Worm (Caenorhabditis elegans) whole organism, L2 larva: Measurements from ENCODE around the gene trd-1.

Experiments used
- C34F6.9 ChIP-seq: fragments of 150-350 bp; optimal IDR thresholded peaks from 2 replicates; lab custom pipeline; 2014; ENCODE audit warnings: missing biosample characterization, missing genetic modification characterization
- F13H6.1 ChIP-seq: sonication (generic microtip); optimal IDR thresholded peaks from 2 replicates; lab custom pipeline; 2016; ENCODE audit warnings: missing genetic modification characterization, missing compliant biosample characterization
- Y55F3AM.14 ChIP-seq: fragments of 200-800 bp; sonication (Bioruptor generic); optimal IDR thresholded peaks from 2 replicates; lab custom pipeline; 2018; ENCODE audit warnings: mild to moderate bottlenecking, missing genetic modification characterization, missing compliant biosample characterization
- ZK546.5 ChIP-seq: sonication (generic microtip); optimal IDR thresholded peaks from 2 replicates; lab custom pipeline; 2017; ENCODE audit warnings: missing biosample characterization, missing genetic modification characterization
- aly-2 ChIP-seq: fragments of 150-350 bp; optimal IDR thresholded peaks from 2 replicates; lab custom pipeline; 2014; ENCODE audit warnings: missing biosample characterization, missing genetic modification characterization
- ama-1 ChIP-seq: fragments of 150-350 bp; optimal IDR thresholded peaks from 2 replicates; lab custom pipeline; 2018; ENCODE audit warnings: inconsistent platforms
- ceh-16 ChIP-seq: fragments of 150-350 bp; optimal IDR thresholded peaks from 2 replicates; lab custom pipeline; 2014; ENCODE audit warnings: missing biosample characterization, missing genetic modification characterization
- crh-2 ChIP-seq: sonication (generic microtip); optimal IDR thresholded peaks from 2 replicates; lab custom pipeline; 2017; ENCODE audit warnings: missing biosample characterization, missing genetic modification characterization
- dmd-4 ChIP-seq: sonication (generic microtip); optimal IDR thresholded peaks from 2 replicates; lab custom pipeline; 2017; ENCODE audit warnings: missing biosample characterization, missing genetic modification characterization
- elt-3 ChIP-seq: sonication (generic microtip); optimal IDR thresholded peaks from 2 replicates; lab custom pipeline; 2017; ENCODE audit warnings: missing biosample characterization, missing genetic modification characterization
- fos-1 ChIP-seq: fragments of 150-350 bp; optimal IDR thresholded peaks from 2 replicates; lab custom pipeline; 2014; ENCODE audit warnings: missing biosample characterization, missing genetic modification characterization
- gmeb-1 ChIP-seq: fragments of 150-350 bp; optimal IDR thresholded peaks from 2 replicates; lab custom pipeline; 2014; ENCODE audit warnings: missing biosample characterization, missing genetic modification characterization
- lin-11 ChIP-seq: fragments of 150-350 bp; sonication (generic microtip); optimal IDR thresholded peaks from 2 replicates; lab custom pipeline; 2014; ENCODE audit warnings: missing biosample characterization, missing genetic modification characterization, inconsistent platforms, mixed read lengths
- lin-13 ChIP-seq: fragments of 150-350 bp; optimal IDR thresholded peaks from 2 replicates; lab custom pipeline; 2014; ENCODE audit warnings: missing biosample characterization, missing genetic modification reagents, missing genetic modification characterization
- lsy-2 ChIP-seq, 2 experiments: fragments of 150-350 bp in 1 of 2; sonication (generic microtip) in 1 of 2; optimal IDR thresholded peaks; 2 replicates each; lab custom pipeline; 2014 to 2017; ENCODE audit warnings: missing biosample characterization in 2 of 2, missing genetic modification characterization in 2 of 2
- mdl-1 ChIP-seq, 2 experiments: fragments of 150-350 bp in 1 of 2; sonication (generic microtip) in 1 of 2; optimal IDR thresholded peaks; 2 replicates each; lab custom pipeline; 2017; ENCODE audit warnings: missing biosample characterization in 2 of 2, missing genetic modification characterization in 2 of 2
- nhr-10 ChIP-seq: sonication (generic microtip); optimal IDR thresholded peaks from 2 replicates; lab custom pipeline; 2017; ENCODE audit warnings: missing biosample characterization, missing genetic modification characterization
- nhr-12 ChIP-seq: fragments of 150-350 bp; optimal IDR thresholded peaks from 2 replicates; lab custom pipeline; 2014; ENCODE audit warnings: missing biosample characterization, missing genetic modification characterization
- nhr-129 ChIP-seq: fragments of 150-350 bp; optimal IDR thresholded peaks from 2 replicates; lab custom pipeline; 2014; ENCODE audit warnings: missing biosample characterization, missing genetic modification characterization
- nhr-21 ChIP-seq: fragments of 150-350 bp; optimal IDR thresholded peaks from 2 replicates; lab custom pipeline; 2014; ENCODE audit warnings: missing biosample characterization, missing genetic modification characterization
- nhr-23 ChIP-seq: fragments of 150-350 bp; optimal IDR thresholded peaks from 2 replicates; lab custom pipeline; 2014; ENCODE audit warnings: missing biosample characterization, missing genetic modification reagents, missing genetic modification characterization
- nhr-25 ChIP-seq: fragments of 150-350 bp; sonication (generic microtip); optimal IDR thresholded peaks from 3 replicates; lab custom pipeline; 2014; ENCODE audit warnings: missing biosample characterization, missing genetic modification characterization
- peb-1 ChIP-seq: fragments of 150-350 bp; optimal IDR thresholded peaks from 2 replicates; lab custom pipeline; 2014; ENCODE audit warnings: missing biosample characterization, missing genetic modification characterization
- sem-4 ChIP-seq: fragments of 150-350 bp; optimal IDR thresholded peaks from 2 replicates; lab custom pipeline; 2014; ENCODE audit warnings: missing biosample characterization, missing genetic modification reagents, missing genetic modification characterization
- sma-9 ChIP-seq, 2 experiments: fragments of 150-350 bp in 1 of 2; sonication (generic microtip) in 1 of 2; optimal IDR thresholded peaks; 2 replicates each; lab custom pipeline; 2014 to 2016; ENCODE audit warnings: missing genetic modification characterization in 2 of 2, mild to moderate bottlenecking in 1 of 2, missing biosample characterization in 1 of 2, missing compliant biosample characterization in 1 of 2, missing genetic modification reagents in 1 of 2, moderate library complexity in 1 of 2
- snpc-4 ChIP-seq: fragments of 150-350 bp; optimal IDR thresholded peaks from 2 replicates; lab custom pipeline; 2014; ENCODE audit warnings: missing biosample characterization, missing genetic modification characterization
- unc-39 ChIP-seq: fragments of 150-350 bp; optimal IDR thresholded peaks from 2 replicates; lab custom pipeline; 2014; ENCODE audit warnings: missing biosample characterization, missing genetic modification characterization
- unc-55 ChIP-seq: fragments of 150-350 bp; sonication (generic microtip); optimal IDR thresholded peaks from 3 replicates; lab custom pipeline; 2014; ENCODE audit warnings: missing biosample characterization, missing genetic modification reagents, missing genetic modification characterization
- unc-62 ChIP-seq: fragments of 150-350 bp; optimal IDR thresholded peaks from 2 replicates; lab custom pipeline; 2014; ENCODE audit warnings: missing biosample characterization, missing genetic modification reagents, missing genetic modification characterization
- zag-1 ChIP-seq: fragments of 150-350 bp; optimal IDR thresholded peaks from 2 replicates; lab custom pipeline; 2014; ENCODE audit warnings: missing biosample characterization, missing genetic modification characterization
- ztf-11 ChIP-seq: sonication (generic microtip); optimal IDR thresholded peaks from 2 replicates; lab custom pipeline; 2017; ENCODE audit warnings: missing biosample characterization, missing genetic modification characterization
- ztf-4 ChIP-seq: fragments of 150-350 bp; optimal IDR thresholded peaks from 2 replicates; lab custom pipeline; 2014; ENCODE audit warnings: missing biosample characterization, missing genetic modification characterization

trd-1 gene

ce11 chrIII:7383733-7384132 is 2.3 kb upstream of the trd-1 start, which contains the start of gene tbp-1:
Gene tbp-1, plus strand, starts transcription at chrIII:7384033.
- TF ChIP-seq dmd-4 (tag; lab: Kevin White, UChicago) (no peak), ama-1 (lab: Kevin White, UChicago) (no peak), ztf-11 (no peak), nhr-129 (no peak), lin-13 (no peak)

ce11 chrIII:7387359-7387758 is 1.3 kb downstream of the trd-1 start:
- TF ChIP-seq elt-3 (tag; lab: Kevin White, UChicago): no peak
- TF ChIP-seq sma-9 (GFP tag; optimal IDR thresholded peaks at IDR 0.05; lab: Kevin White, UChicago): peak; percentile 57
- no peak for TF ChIP-seq sma-9 (tag; optimal IDR thresholded peaks at IDR 0.05; lab: Kevin White, UChicago)
- TF ChIP-seq nhr-129: peak; percentile 30
- no peak for TF ChIP-seq unc-39 (tag; lab: Kevin White, UChicago)
- peak; percentile 99 for TF ChIP-seq Y55F3AM.14 (GFP tag; lab: Kevin White, UChicago)
- no peak for TF ChIP-seq dmd-4 (tag; lab: Kevin White, UChicago)
- TF ChIP-seq gmeb-1: peak; percentile 56
- TF ChIP-seq ztf-4 (tag; lab: Kevin White, UChicago): peak; percentile 27
- TF ChIP-seq sem-4 (tag; lab: Kevin White, UChicago): no peak
- TF ChIP-seq nhr-12 (tag; lab: Kevin White, UChicago): no peak
- peak; percentile 44 for TF ChIP-seq zag-1 (tag; lab: Kevin White, UChicago)
- TF ChIP-seq unc-62: no peak
- peak; percentile 55 to 56 for TF ChIP-seq lsy-2 (tag; optimal IDR thresholded peaks at IDR 0.05; lab: Kevin White, UChicago)
- TF ChIP-seq mdl-1 (tag; optimal IDR thresholded peaks at IDR 0.05; lab: Kevin White, UChicago): peak in 1 of 2 experiments; percentile 36
- peak; percentile 53 for TF ChIP-seq unc-55 (GFP tag; lab: Kevin White, UChicago)
- TF ChIP-seq lin-11 (tag; lab: Kevin White, UChicago): peak; percentile 72
- TF ChIP-seq snpc-4 (tag; lab: Kevin White, UChicago): peak; percentile 38
- TF ChIP-seq aly-2 (tag; lab: Kevin White, UChicago): no peak
- TF ChIP-seq nhr-21 (tag; lab: Kevin White, UChicago): peak; percentile 11
- peak; percentile 33 for TF ChIP-seq fos-1 (tag; lab: Kevin White, UChicago)
- peak; percentile 62 for TF ChIP-seq crh-2 (tag; lab: Kevin White, UChicago)
- TF ChIP-seq nhr-25 (tag; lab: Kevin White, UChicago): no peak
- TF ChIP-seq C34F6.9 (tag; lab: Kevin White, UChicago): peak; percentile 55
- TF ChIP-seq F13H6.1 (tag; lab: Kevin White, UChicago): peak; percentile 71
- TF ChIP-seq, all 48 proteins: peak for 16

- TF ChIP-seq nhr-21 (tag; lab: Kevin White, UChicago): no peak
- no peak for TF ChIP-seq dmd-4 (tag; lab: Kevin White, UChicago)
- no peak for TF ChIP-seq nhr-12 (tag; lab: Kevin White, UChicago)
- no peak for TF ChIP-seq lsy-2 (tag; optimal IDR thresholded peaks at IDR 0.05; lab: Kevin White, UChicago)
- TF ChIP-seq lin-13: no peak
- no peak for TF ChIP-seq ceh-16
- no peak for TF ChIP-seq nhr-23
- no peak for TF ChIP-seq sem-4 (tag; lab: Kevin White, UChicago)
- TF ChIP-seq nhr-10 (tag; lab: Kevin White, UChicago): no peak
- no peak for TF ChIP-seq ama-1 (lab: Kevin White, UChicago)
- no peak for TF ChIP-seq ZK546.5 (tag; lab: Kevin White, UChicago)
- no peak for TF ChIP-seq ztf-11
- no peak for TF ChIP-seq elt-3 (tag; lab: Kevin White, UChicago)
Observed at ce11 chrIII:7395354-7395753, 9.3 kb downstream of the trd-1 start, which contains the start of gene lgc-50. Gene lgc-50, minus strand, starts transcription at chrIII:7395454.

- TF ChIP-seq peb-1 (no peak), Y55F3AM.14 (GFP tag; lab: Kevin White, UChicago) (no peak), lsy-2 (tag; optimal IDR thresholded peaks at IDR 0.05; lab: Kevin White, UChicago) (peak in 1 of 2 experiments; percentile 28), fos-1 (tag; lab: Kevin White, UChicago) (peak; percentile 1), nhr-129 (peak; percentile 25), nhr-25 (tag; lab: Kevin White, UChicago) (no peak)
Observed at ce11 chrIII:7397196-7397595, 11.2 kb downstream of the trd-1 start.

ce11 chrIII:7399004-7399403 is 13.0 kb downstream of the trd-1 start:
- no peak for TF ChIP-seq lin-13
